Fruit fly (Drosophila melanogaster) S2 (cell line): Measurements from ENCODE around the gene Rpt3R.

Source experiments
- CG8478 ChIP-seq: fragments of >200 bp; optimal IDR thresholded peaks from 2 replicates; lab custom pipeline; 2018
- CTCF ChIP-seq, 2 experiments: fragments of >200 bp; optimal IDR thresholded peaks; 2 replicates each; lab custom pipeline; 2018

Gene Rpt3R

DNA sequence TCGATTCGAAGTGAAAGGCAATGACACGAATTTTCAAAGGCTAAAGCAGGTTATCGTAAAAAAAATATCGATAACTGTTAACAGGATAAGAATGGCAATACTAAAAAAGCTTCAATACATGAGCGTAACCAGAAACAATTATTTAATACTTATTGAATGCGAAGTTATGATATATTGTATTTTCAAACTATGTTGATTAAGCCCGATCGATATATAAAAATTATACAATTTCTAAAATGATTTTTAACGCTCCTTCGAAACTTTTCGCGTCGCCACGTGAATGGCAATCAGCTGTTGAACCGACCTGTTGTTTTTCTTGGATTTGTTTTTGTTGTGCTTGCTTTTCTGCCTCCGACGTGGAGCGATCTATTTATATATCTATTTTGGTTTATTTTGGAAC lies at the start of gene Rpt3R, which contains the start of gene Alg12:
TSS of gene Rpt3R (minus strand) at position 324 of the 400 bp plus-strand sequence.
TSS of gene Alg12 (plus strand) at position 305 of the 400 bp plus-strand sequence.
- TF ChIP-seq CTCF (optimal IDR thresholded peaks at IDR 0.05; lab: Kevin White, UChicago) (no peak), CG8478 (lab: Kevin White, UChicago) (no peak)

- TF ChIP-seq CG8478 (lab: Kevin White, UChicago) (no peak), CTCF (optimal IDR thresholded peaks at IDR 0.05; lab: Kevin White, UChicago) (no peak)
Observed at dm6 chr3R:9800644-9801330, 44.5 kb upstream of the Rpt3R start, which contains the start of the genes CG9467 and CG8526. Gene CG9467 (minus strand): TSS chr3R:9801026. Gene CG8526 (plus strand): TSS chr3R:9801280.

- no peak for TF ChIP-seq CG8478 (lab: Kevin White, UChicago)
- no peak for TF ChIP-seq CTCF (optimal IDR thresholded peaks at IDR 0.05; lab: Kevin White, UChicago)
Observed at dm6 chr3R:9793018-9793417, 36.7 kb upstream of the Rpt3R start, which contains the start of gene CG8516. Gene CG8516 (plus strand): TSS chr3R:9793295.

DNA sequence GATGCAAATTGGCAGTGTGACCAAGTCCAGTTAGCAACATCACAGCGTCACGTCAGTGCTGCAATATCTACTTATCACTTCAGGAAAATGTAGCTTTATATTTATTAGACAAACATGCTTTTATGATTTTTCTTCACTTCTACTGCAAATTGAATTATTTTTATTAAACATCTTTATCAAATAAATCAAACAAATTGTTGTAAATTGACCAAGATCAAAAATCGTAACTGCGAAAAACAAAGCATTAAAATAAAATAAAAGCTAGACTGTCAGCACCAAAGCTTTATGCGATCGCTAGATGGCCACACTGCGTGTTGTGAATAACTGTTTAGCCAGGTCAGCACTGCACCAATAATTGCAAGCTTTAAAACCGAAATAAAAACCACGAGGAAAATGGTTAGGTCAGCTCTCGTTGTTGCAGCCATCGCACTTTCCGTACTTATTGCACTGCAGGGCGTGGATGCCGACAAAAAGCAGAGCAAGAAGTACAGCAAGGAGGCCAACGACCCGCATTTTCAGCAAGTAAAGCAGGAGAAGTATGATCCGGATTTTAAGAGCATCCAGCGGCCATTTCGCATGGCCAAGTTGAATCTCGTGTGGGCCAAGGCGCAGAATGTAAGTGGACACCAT lies 35.0 kb upstream of the Rpt3R start, which contains the start of the genes CG12945 and CG8507:
TSS of gene CG12945 (minus strand) at position 45 of the 630 bp plus-strand sequence.
TSS of gene CG8507 (plus strand) at position 307 of the 630 bp plus-strand sequence.
- no peak for TF ChIP-seq CTCF (optimal IDR thresholded peaks at IDR 0.05; lab: Kevin White, UChicago)
- TF ChIP-seq CG8478 (lab: Kevin White, UChicago): no peak

- TF ChIP-seq CG8478 (lab: Kevin White, UChicago) (no peak), CTCF (optimal IDR thresholded peaks at IDR 0.05; lab: Kevin White, UChicago) (no peak)
Observed at dm6 chr3R:9784341-9785062, 28.2 kb upstream of the Rpt3R start, which contains the start of the genes MtnA and CG8500. Gene MtnA (minus strand): TSS chr3R:9784370. Gene CG8500 (plus strand): TSS chr3R:9784653.

dm6 chr3R:9783240-9783917 lies 27.1 kb upstream of the Rpt3R start:
- TF ChIP-seq CG8478 (lab: Kevin White, UChicago) (no peak), CTCF (optimal IDR thresholded peaks at IDR 0.05; lab: Kevin White, UChicago) (no peak)

dm6 chr3R:9779764-9780163 lies 23.5 kb upstream of the Rpt3R start, which contains the start of gene CG12947:
Gene CG12947 (plus strand): TSS chr3R:9780064.
- no peak for TF ChIP-seq CG8478 (lab: Kevin White, UChicago)
- no peak for TF ChIP-seq CTCF (optimal IDR thresholded peaks at IDR 0.05; lab: Kevin White, UChicago)

DNA sequence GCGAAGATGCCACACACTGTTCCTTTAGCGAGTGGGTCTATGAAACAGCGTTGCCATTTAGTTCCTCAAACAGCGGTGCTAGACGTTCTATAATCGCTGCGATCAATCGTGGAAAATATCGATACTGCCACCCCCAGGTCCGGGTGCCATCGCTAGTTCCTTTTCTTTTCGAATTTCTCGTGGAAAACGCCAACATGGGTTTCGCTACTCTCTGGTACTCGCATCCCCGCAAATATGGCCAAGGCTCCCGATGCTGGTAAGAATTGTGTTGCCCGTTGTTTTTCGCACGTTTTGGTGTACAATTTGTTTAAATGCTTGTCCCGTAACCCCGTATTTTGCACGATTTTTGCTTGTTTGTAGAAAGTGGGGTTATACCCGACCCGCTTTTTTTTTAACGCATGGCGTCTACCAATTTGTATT lies 21.6 kb upstream of the Rpt3R start, which contains the start of gene RpS29:
TSS of gene RpS29 (plus strand) at position 102 of the 420 bp plus-strand sequence.
- no peak for TF ChIP-seq CG8478 (lab: Kevin White, UChicago)
- peak; percentile 60 to 70 for TF ChIP-seq CTCF (optimal IDR thresholded peaks at IDR 0.05; lab: Kevin White, UChicago)

DNA sequence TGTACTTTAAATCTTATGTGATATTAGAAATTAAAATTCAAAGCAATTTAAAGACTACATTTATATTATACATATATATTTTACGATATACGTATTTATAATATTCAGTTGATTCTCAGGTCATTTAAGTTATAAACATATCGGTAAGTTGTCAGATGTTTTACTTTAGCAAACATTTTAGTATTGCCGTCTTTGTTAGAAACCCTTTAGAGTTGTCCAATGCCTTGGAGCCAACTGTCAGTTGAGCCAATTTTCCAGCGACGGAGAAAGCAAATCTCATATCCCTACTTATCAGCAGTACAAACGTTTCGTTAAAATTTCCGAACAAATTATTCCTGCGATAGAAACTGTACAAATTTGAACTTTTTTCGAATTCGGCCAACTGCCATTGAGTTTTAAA lies 18.5 kb upstream of the Rpt3R start, which contains the start of gene topi:
TSS of gene topi (plus strand) at position 301 of the 400 bp plus-strand sequence.
- no peak for TF ChIP-seq CG8478 (lab: Kevin White, UChicago)

DNA sequence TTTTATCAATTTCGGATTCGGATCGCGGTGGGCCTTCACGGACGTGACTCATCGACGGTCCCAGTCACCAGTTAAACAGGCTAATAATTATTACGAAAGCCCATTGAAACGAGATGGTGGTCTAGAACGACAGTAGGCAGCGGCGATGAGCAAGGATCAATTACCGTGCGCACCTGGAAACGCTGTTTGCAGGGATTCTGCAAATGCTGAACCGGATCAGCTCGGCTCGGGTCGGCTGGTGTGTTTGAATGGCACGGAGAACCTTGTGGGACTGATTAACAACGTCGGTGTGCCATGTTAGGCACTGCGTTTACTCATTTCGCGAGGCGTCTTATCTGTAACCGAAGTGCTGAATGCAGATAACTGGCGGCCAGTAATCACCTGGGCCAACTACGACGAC lies 17.8 kb upstream of the Rpt3R start, which contains the start of gene Whamy:
TSS of gene Whamy (minus strand) at position 273 of the 400 bp plus-strand sequence.
- TF ChIP-seq CTCF (optimal IDR thresholded peaks at IDR 0.05; lab: Kevin White, UChicago): no peak
- no peak for TF ChIP-seq CG8478 (lab: Kevin White, UChicago)

- TF ChIP-seq CG8478 (lab: Kevin White, UChicago): no peak
- TF ChIP-seq CTCF (optimal IDR thresholded peaks at IDR 0.05; lab: Kevin White, UChicago): no peak
Observed at dm6 chr3R:9771519-9771972, 15.2 kb upstream of the Rpt3R start, which contains the start of gene CG9471. Gene CG9471 (minus strand): TSS chr3R:9771542.

- TF ChIP-seq CG8478 (lab: Kevin White, UChicago) (no peak), CTCF (optimal IDR thresholded peaks at IDR 0.05; lab: Kevin White, UChicago) (no peak)
Observed at dm6 chr3R:9770127-9770526, 13.8 kb upstream of the Rpt3R start.

DNA sequence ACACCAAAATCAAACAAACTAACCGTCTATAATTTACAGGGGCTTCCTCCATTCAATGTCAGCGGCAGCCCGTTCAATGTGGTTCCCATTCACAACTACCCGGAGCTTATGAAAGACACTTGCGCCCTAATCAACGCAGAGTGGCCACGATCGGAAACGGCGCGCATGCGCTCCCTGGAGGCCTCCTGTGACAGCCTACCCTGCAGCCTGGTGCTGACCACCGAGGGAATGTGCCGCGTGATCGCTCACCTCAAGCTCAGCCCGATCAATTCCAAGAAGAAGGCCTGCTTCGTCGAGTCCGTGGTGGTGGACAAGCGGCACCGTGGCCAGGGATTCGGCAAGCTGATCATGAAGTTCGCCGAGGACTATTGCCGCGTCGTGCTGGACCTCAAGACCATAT lies 12.6 kb upstream of the Rpt3R start, which contains the start of gene MED6:
TSS of gene MED6 (minus strand) at position 101 of the 400 bp plus-strand sequence.
- TF ChIP-seq CTCF (optimal IDR thresholded peaks at IDR 0.05; lab: Kevin White, UChicago): no peak
- no peak for TF ChIP-seq CG8478 (lab: Kevin White, UChicago)
